Worm (Caenorhabditis elegans): ENCODE results near the gene irld-47.

irld-47 gene

ce11 chrII:7855619-7856018 is 33.3 kb upstream of the irld-47 start, which contains the start of gene mdmh-35:
TSS of gene mdmh-35 (minus strand) at chrII:7855719.
- TF ChIP-seq mdl-1 (tag; optimal IDR thresholded peaks at IDR 0.05) (no peak), daf-12 (tag; optimal IDR thresholded peaks at IDR 0.05) (no peak), fkh-10 (GFP tag; optimal IDR thresholded peaks at IDR 0.05) (no peak), unc-62 (GFP tag; optimal IDR thresholded peaks at IDR 0.05) (no peak), nfya-1 (tag; optimal IDR thresholded peaks at IDR 0.05; ENCODE audit: insufficient read depth) (no peak), sea-2 (GFP tag; optimal IDR thresholded peaks at IDR 0.05) (no peak), elt-3 (tag; optimal IDR thresholded peaks at IDR 0.05) (no peak), jun-1 (tag; optimal IDR thresholded peaks at IDR 0.05) (no peak)

ce11 chrII:7854942-7855341 is 32.6 kb upstream of the irld-47 start, which contains the start of gene mdt-10:
TSS of gene mdt-10 (minus strand) at chrII:7855042.
- TF ChIP-seq zag-1 (tag; optimal IDR thresholded peaks at IDR 0.05) (no peak), fos-1 (tag; optimal IDR thresholded peaks at IDR 0.05) (no peak)

DNA sequence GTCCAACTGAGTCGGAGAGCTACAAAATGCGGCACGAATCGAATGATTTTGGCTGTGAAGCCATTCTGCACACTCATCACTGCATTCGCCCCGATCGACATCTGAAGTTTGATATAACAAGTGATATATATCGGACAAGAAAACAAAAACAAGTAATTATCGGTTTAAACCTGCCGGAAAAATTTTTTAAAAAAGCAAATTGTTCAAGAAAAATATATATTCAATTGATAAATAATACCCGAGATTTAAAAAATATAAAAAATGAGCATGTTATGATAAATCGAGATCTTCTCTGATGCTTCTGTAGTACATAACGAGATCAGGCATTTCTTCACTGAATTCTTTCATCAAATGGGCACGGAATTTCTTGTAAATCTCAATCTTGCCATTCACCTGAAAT is 31.3 kb upstream of the irld-47 start, which contains the start of gene T09A5.5:
Gene T09A5.5, minus strand, starts transcription at position 101 of the 400 bp plus-strand sequence.
- TF ChIP-seq tbx-2 (tag; optimal IDR thresholded peaks at IDR 0.05) (no peak), nhr-76 (tag; optimal IDR thresholded peaks at IDR 0.05) (no peak), lin-15B (tag; optimal IDR thresholded peaks at IDR 0.05) (no peak), egl-5 (tag; optimal IDR thresholded peaks at IDR 0.05) (no peak), ceh-9 (tag; optimal IDR thresholded peaks at IDR 0.05) (no peak), ztf-4 (tag; optimal IDR thresholded peaks at IDR 0.05) (no peak), fos-1 (tag; optimal IDR thresholded peaks at IDR 0.05) (no peak), ceh-28 (tag; optimal IDR thresholded peaks at IDR 0.05) (no peak), mdl-1 (tag; optimal IDR thresholded peaks at IDR 0.05) (no peak), mml-1 (tag; optimal IDR thresholded peaks at IDR 0.05) (no peak), zag-1 (tag; optimal IDR thresholded peaks at IDR 0.05) (no peak)

DNA sequence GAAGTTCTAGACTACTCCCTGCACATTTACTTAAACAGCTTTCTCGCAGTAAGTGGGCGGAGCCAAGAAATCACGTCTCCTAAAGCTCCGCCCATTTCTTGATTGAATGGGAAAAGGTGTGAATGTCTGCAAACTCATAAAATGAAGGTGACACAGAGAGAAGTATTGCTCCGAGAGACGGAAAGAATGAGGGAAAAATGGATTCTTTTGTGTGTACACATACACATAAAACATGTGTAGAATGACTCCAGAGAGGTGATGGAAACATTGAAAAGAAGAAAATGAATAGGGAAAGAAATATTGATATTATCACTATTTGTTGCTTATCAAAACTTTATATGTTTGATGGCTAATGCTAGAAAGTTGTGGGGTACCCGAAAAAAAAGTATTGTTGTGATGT is 29.1 kb upstream of the irld-47 start:
- TF ChIP-seq tbx-2 (tag; optimal IDR thresholded peaks at IDR 0.05) (no peak), elt-2 (tag; optimal IDR thresholded peaks at IDR 0.05) (peak; percentile 50), zag-1 (tag; optimal IDR thresholded peaks at IDR 0.05) (no peak), nhr-77 (tag; optimal IDR thresholded peaks at IDR 0.05) (no peak), sea-2 (GFP tag; optimal IDR thresholded peaks at IDR 0.05) (no peak), elt-3 (tag; optimal IDR thresholded peaks at IDR 0.05) (no peak), pha-4 (tag; optimal IDR thresholded peaks at IDR 0.05) (peak; percentile 62), nhr-11 (tag; optimal IDR thresholded peaks at IDR 0.05) (no peak), lin-39 (tag; optimal IDR thresholded peaks at IDR 0.05) (no peak), pqm-1 (tag; optimal IDR thresholded peaks at IDR 0.05) (no peak), egl-5 (tag; optimal IDR thresholded peaks at IDR 0.05) (peak; percentile 75), nhr-237 (tag; optimal IDR thresholded peaks at IDR 0.05) (no peak), nhr-12 (tag; optimal IDR thresholded peaks at IDR 0.05) (no peak), fos-1 (tag; optimal IDR thresholded peaks at IDR 0.05) (no peak), ceh-16 (tag; optimal IDR thresholded peaks at IDR 0.05) (no peak), nhr-23 (tag; optimal IDR thresholded peaks at IDR 0.05) (no peak), R02D3.7 (tag; optimal IDR thresholded peaks at IDR 0.05) (no peak), ztf-11 (tag; optimal IDR thresholded peaks at IDR 0.05) (no peak), fkh-2 (tag; optimal IDR thresholded peaks at IDR 0.05) (no peak), ceh-28 (tag; optimal IDR thresholded peaks at IDR 0.05) (no peak), ceh-82 (tag; optimal IDR thresholded peaks at IDR 0.05) (no peak), eor-1 (tag; optimal IDR thresholded peaks at IDR 0.05) (no peak), nhr-28 (tag; optimal IDR thresholded peaks at IDR 0.05) (no peak), daf-12 (tag; optimal IDR thresholded peaks at IDR 0.05) (no peak), nhr-43 (tag; optimal IDR thresholded peaks at IDR 0.05; ENCODE audit: poor library complexity, severe bottlenecking) (no peak)

DNA sequence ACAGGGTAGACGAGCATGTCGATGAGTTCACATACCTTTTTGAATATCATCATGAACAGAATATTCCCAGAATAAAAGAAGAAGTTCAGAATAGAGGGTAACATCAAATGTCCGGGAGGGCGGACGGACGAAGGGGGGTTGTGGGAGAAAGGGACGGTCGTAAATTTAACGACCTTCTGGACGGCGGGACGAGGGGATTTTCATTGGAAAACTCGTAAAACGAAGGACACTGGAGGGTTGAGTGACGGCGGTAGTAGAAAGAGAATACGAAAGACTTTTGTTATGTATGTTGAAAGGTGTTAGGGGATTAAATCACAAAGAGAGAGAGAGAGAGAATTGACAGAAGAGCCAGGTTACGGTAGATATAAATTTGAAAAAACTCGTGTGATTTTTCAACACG is 28.2 kb upstream of the irld-47 start:
- TF ChIP-seq lin-39 (tag; optimal IDR thresholded peaks at IDR 0.05) = no peak
- TF ChIP-seq daf-12 (tag; optimal IDR thresholded peaks at IDR 0.05) = no peak
- peak; percentile 19 for TF ChIP-seq nhr-25 (tag; optimal IDR thresholded peaks at IDR 0.05)
- peak; percentile 98 for TF ChIP-seq egl-5 (tag; optimal IDR thresholded peaks at IDR 0.05)
- no peak for TF ChIP-seq nfya-1 (tag; optimal IDR thresholded peaks at IDR 0.05; ENCODE audit: insufficient read depth)
